Worm (Caenorhabditis elegans): ENCODE results near the gene C02F5.12.

DNA sequence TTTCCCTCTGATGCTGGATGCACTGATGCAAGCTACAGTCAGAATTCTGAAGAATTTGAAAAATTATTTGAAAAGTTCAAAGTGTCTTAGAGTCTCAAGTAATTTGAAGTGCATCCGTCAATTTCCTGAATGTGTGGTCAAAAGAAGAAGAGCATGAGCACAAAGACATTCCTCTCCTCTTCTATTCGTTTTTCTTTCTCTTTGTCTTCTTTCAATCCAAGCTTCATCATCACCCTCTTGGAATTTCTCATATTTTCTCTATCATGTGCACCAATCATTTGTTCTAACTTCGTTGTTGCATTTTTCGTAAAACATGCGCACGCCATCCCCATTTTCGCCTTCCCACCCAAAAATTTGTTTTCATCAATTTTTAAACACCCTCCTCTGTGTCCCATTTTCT lies 43.2 kb upstream of the C02F5.12 start:
- TF ChIP-seq ama-1 (optimal IDR thresholded peaks at IDR 0.05) (no peak), jun-1 (tag; optimal IDR thresholded peaks at IDR 0.05) (no peak), ztf-11 (tag; optimal IDR thresholded peaks at IDR 0.05) (no peak), unc-62 (GFP tag; optimal IDR thresholded peaks at IDR 0.05 in 1 of 2) (no peak), unc-62 (tag; optimal IDR thresholded peaks at IDR 0.05) (no peak)

Measured in whole organism, L4 larva.